Worm (Caenorhabditis elegans) whole organism, midembryonic: ENCODE results near the gene H05C05.2.

ENCODE experiments used
- klf-2 ChIP-seq: fragments of 200-800 bp; sonication (Bioruptor generic); conservative IDR thresholded peaks from 2 replicates; pipeline ENCODE4 v1.3.6; 2022; ENCODE audit warnings: missing genetic modification reagents, missing genetic modification characterization, missing compliant biosample characterization
- ref-1 ChIP-seq: fragments of 200-800 bp; sonication (Bioruptor generic); conservative IDR thresholded peaks from 2 replicates; pipeline ENCODE4 v1.3.6; 2022; ENCODE audit warnings: missing genetic modification reagents, missing genetic modification characterization, missing compliant biosample characterization

DNA sequence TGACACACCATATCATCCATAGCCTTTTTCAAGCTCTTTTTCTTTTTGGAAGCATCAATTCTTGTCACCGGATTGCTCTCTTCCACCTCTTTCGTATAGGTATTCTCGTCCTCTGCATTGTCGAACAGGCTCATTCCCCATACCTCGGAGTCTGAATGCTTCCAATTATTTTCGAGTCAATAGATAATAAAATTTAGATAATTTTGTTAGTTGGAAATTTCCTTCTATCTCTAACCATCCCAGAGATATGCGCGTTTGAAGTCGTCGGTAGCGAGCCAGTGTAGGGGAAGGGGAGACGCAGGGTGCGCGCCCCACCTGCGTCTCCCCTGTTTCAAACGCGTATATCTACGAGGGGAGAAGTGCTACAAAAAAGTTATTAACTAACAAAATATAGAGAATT, 44.6 kb downstream of the H05C05.2 start:
- TF ChIP-seq ref-1 (GFP tag; lab: Robert Waterston, UW) (no peak), klf-2 (GFP tag; lab: Robert Waterston, UW) (no peak)
